Worm (Caenorhabditis elegans) whole organism, young adult: ENCODE data around the gene ZK550.2.
A peak's percentile ranks its signal among the peaks of the same experiment; 100 is the strongest.

Source experiments
- B0336.3 ChIP-seq: fragments of 200-800 bp; sonication (Bioruptor generic); IDR thresholded peaks from 2 replicates; pipeline ENCODE4 v1.3.6; 2022; ENCODE audit warnings: missing genetic modification characterization, missing compliant biosample characterization
- C06A6.2 ChIP-seq: fragments of 200-800 bp; sonication (Bioruptor generic); conservative IDR thresholded peaks from 2 replicates; pipeline ENCODE4 v1.3.6; 2022; ENCODE audit warnings: missing genetic modification characterization, missing compliant biosample characterization
- F22D6.2 ChIP-seq: sonication (generic microtip); optimal IDR thresholded peaks from 2 replicates; lab custom pipeline; 2016; ENCODE audit warnings: mild to moderate bottlenecking, missing genetic modification characterization, missing compliant biosample characterization
- F23B12.7 ChIP-seq: sonication (generic microtip); optimal IDR thresholded peaks from 2 replicates; lab custom pipeline; 2017; ENCODE audit warnings: missing genetic modification characterization, mild to moderate bottlenecking, missing compliant biosample characterization, antibody characterized with exemption, moderate library complexity; ENCODE audit not compliant: insufficient read depth
- F37B4.10 ChIP-seq: fragments of 200-800 bp; sonication (Bioruptor generic); IDR thresholded peaks from 2 replicates; pipeline ENCODE4 v1.3.6; 2022; ENCODE audit warnings: missing genetic modification characterization, missing compliant biosample characterization
- F52B5.7 ChIP-seq: sonication (generic microtip); optimal IDR thresholded peaks from 2 replicates; lab custom pipeline; 2016; ENCODE audit warnings: mild to moderate bottlenecking, missing genetic modification characterization, missing compliant biosample characterization
- Y53F4B.3 ChIP-seq: fragments of 200-800 bp; sonication (Bioruptor generic); IDR thresholded peaks from 2 replicates; pipeline ENCODE4 v1.3.6; 2022; ENCODE audit warnings: missing genetic modification reagents, missing genetic modification characterization, missing compliant biosample characterization
- ZK185.1 ChIP-seq: sonication (generic microtip); optimal IDR thresholded peaks from 2 replicates; lab custom pipeline; 2016; ENCODE audit warnings: mild to moderate bottlenecking, missing genetic modification characterization, missing compliant biosample characterization; ENCODE audit not compliant: poor library complexity, severe bottlenecking
- attf-6 ChIP-seq: fragments of 200-800 bp; sonication (Bioruptor generic); IDR thresholded peaks from 2 replicates; pipeline ENCODE4 v1.3.6; 2022; ENCODE audit warnings: missing genetic modification reagents, missing genetic modification characterization, missing compliant biosample characterization
- bed-1 ChIP-seq: fragments of 200-800 bp; sonication (Bioruptor generic); IDR thresholded peaks from 2 replicates; pipeline ENCODE4 v1.3.6; 2022; ENCODE audit warnings: missing genetic modification reagents, missing genetic modification characterization, missing compliant biosample characterization
- bed-2 ChIP-seq: fragments of 200-800 bp; sonication (Bioruptor generic); IDR thresholded peaks from 2 replicates; pipeline ENCODE4 v1.3.6; 2022; ENCODE audit warnings: missing genetic modification reagents, missing genetic modification characterization, missing compliant biosample characterization
- ceh-100 ChIP-seq: fragments of 200-800 bp; sonication (Bioruptor generic); IDR thresholded peaks from 2 replicates; pipeline ENCODE4 v1.3.6; 2022; ENCODE audit warnings: missing genetic modification reagents, missing genetic modification characterization, missing compliant biosample characterization
- ceh-40 ChIP-seq: fragments of 200-800 bp; sonication (Bioruptor generic); IDR thresholded peaks from 2 replicates; pipeline ENCODE4 v1.3.6; 2022; ENCODE audit warnings: missing genetic modification characterization, missing compliant biosample characterization
- ceh-79 ChIP-seq: sonication (generic microtip); optimal IDR thresholded peaks from 2 replicates; lab custom pipeline; 2017; ENCODE audit warnings: mild to moderate bottlenecking, missing genetic modification characterization, missing compliant biosample characterization
- chd-7 ChIP-seq: sonication (generic microtip); optimal IDR thresholded peaks from 2 replicates; lab custom pipeline; 2016; ENCODE audit warnings: mild to moderate bottlenecking, missing genetic modification characterization, moderate library complexity, missing compliant biosample characterization
- dox-1 ChIP-seq: fragments of 200-800 bp; sonication (Bioruptor generic); IDR thresholded peaks from 2 replicates; pipeline ENCODE4 v1.3.6; 2022; ENCODE audit warnings: missing genetic modification reagents, missing genetic modification characterization, missing compliant biosample characterization
- dpl-1 ChIP-seq: fragments of 150-350 bp; optimal IDR thresholded peaks from 2 replicates; lab custom pipeline; 2014; ENCODE audit warnings: missing biosample characterization, missing genetic modification reagents, missing genetic modification characterization
- egl-18 ChIP-seq: fragments of 200-800 bp; sonication (Bioruptor generic); IDR thresholded peaks from 2 replicates; pipeline ENCODE4 v1.3.6; 2022; ENCODE audit warnings: missing genetic modification reagents, missing genetic modification characterization, missing compliant biosample characterization
- fkh-3 ChIP-seq: sonication (generic microtip); optimal IDR thresholded peaks from 2 replicates; lab custom pipeline; 2016; ENCODE audit warnings: mild to moderate bottlenecking, missing genetic modification characterization, missing compliant biosample characterization
- hmg-1.2 ChIP-seq: fragments of 200-800 bp; sonication (Bioruptor generic); IDR thresholded peaks from 2 replicates; pipeline ENCODE4 v1.3.6; 2022; ENCODE audit warnings: missing genetic modification reagents, missing genetic modification characterization, missing compliant biosample characterization
- hmg-20 ChIP-seq: fragments of 200-800 bp; sonication (Bioruptor generic); IDR thresholded peaks from 2 replicates; pipeline ENCODE4 v1.3.6; 2022; ENCODE audit warnings: missing genetic modification reagents, missing genetic modification characterization, missing compliant biosample characterization
- hrde-1 ChIP-seq: sonication (generic microtip); optimal IDR thresholded peaks from 2 replicates; lab custom pipeline; 2016; ENCODE audit warnings: missing genetic modification characterization, mild to moderate bottlenecking, missing compliant biosample characterization, moderate library complexity, missing genotype, missing genetic modification reagents, borderline replicate concordance
- hsf-1 ChIP-seq: fragments of 200-800 bp; sonication (Bioruptor generic); IDR thresholded peaks from 2 replicates; pipeline ENCODE4 v1.3.6; 2022; ENCODE audit warnings: missing genetic modification reagents, missing genetic modification characterization, missing compliant biosample characterization
- lin-40 ChIP-seq: sonication (generic microtip); optimal IDR thresholded peaks from 2 replicates; lab custom pipeline; 2016; ENCODE audit warnings: missing genetic modification characterization, mild to moderate bottlenecking, missing compliant biosample characterization, missing genotype, missing genetic modification reagents
- lir-1 ChIP-seq: fragments of 200-800 bp; sonication (Bioruptor generic); conservative IDR thresholded peaks from 2 replicates; pipeline ENCODE4 v1.3.6; 2022; ENCODE audit warnings: missing genetic modification reagents, missing genetic modification characterization, missing compliant biosample characterization
- madf-10 ChIP-seq: sonication (generic microtip); optimal IDR thresholded peaks from 2 replicates; lab custom pipeline; 2016; ENCODE audit warnings: mild to moderate bottlenecking, missing genetic modification characterization, missing compliant biosample characterization
- mes-4 ChIP-seq: sonication (generic microtip); optimal IDR thresholded peaks from 2 replicates; lab custom pipeline; 2016; ENCODE audit warnings: missing genotype, missing genetic modification characterization, missing compliant biosample characterization
- mxl-1 ChIP-seq: sonication (generic microtip); optimal IDR thresholded peaks from 2 replicates; lab custom pipeline; 2016; ENCODE audit warnings: missing genetic modification characterization, missing compliant biosample characterization
- nfya-1 ChIP-seq: sonication (generic microtip); optimal IDR thresholded peaks from 2 replicates; lab custom pipeline; 2017; ENCODE audit warnings: antibody characterized with exemption, missing compliant biosample characterization, missing genetic modification characterization, borderline replicate concordance; ENCODE audit not compliant: insufficient read depth
- nfyb-1 ChIP-seq: fragments of 200-800 bp; sonication (Bioruptor generic); IDR thresholded peaks from 2 replicates; pipeline ENCODE4 v1.3.6; 2022; ENCODE audit warnings: missing genetic modification reagents, missing genetic modification characterization, missing compliant biosample characterization
- nhr-120 ChIP-seq: fragments of 200-800 bp; sonication (Bioruptor generic); IDR thresholded peaks from 2 replicates; pipeline ENCODE4 v1.3.6; 2022; ENCODE audit warnings: missing genetic modification characterization, missing compliant biosample characterization
- nhr-27 ChIP-seq: fragments of 200-800 bp; sonication (Bioruptor generic); optimal IDR thresholded peaks from 2 replicates; lab custom pipeline; 2018; ENCODE audit warnings: mild to moderate bottlenecking, missing genetic modification characterization, moderate library complexity, missing compliant biosample characterization
- nhr-90 ChIP-seq: sonication (generic microtip); optimal IDR thresholded peaks from 2 replicates; lab custom pipeline; 2016; ENCODE audit warnings: missing genotype, mild to moderate bottlenecking, missing genetic modification characterization, missing compliant biosample characterization
- pha-4 ChIP-seq: fragments of 150-350 bp; sonication (generic microtip); optimal IDR thresholded peaks from 2 replicates; lab custom pipeline; 2014; ENCODE audit warnings: missing biosample characterization, missing genetic modification reagents, missing genetic modification characterization
- sdz-38 ChIP-seq: sonication (generic microtip); optimal IDR thresholded peaks from 2 replicates; lab custom pipeline; 2016; ENCODE audit warnings: missing genotype, missing genetic modification characterization, missing compliant biosample characterization
- sea-2 ChIP-seq: fragments of 200-800 bp; sonication (Bioruptor generic); IDR thresholded peaks from 2 replicates; pipeline ENCODE4 v1.3.6; 2022; ENCODE audit warnings: missing genetic modification characterization, missing compliant biosample characterization
- somi-1 ChIP-seq: fragments of 200-800 bp; sonication (Bioruptor generic); optimal IDR thresholded peaks from 2 replicates; lab custom pipeline; 2018; ENCODE audit warnings: mild to moderate bottlenecking, missing genetic modification characterization, missing compliant biosample characterization
- unc-130 ChIP-seq: sonication (generic microtip); optimal IDR thresholded peaks from 2 replicates; lab custom pipeline; 2016; ENCODE audit warnings: missing genetic modification reagents, missing genetic modification characterization, missing compliant biosample characterization
- xnd-1 ChIP-seq: sonication (generic microtip); optimal IDR thresholded peaks from 2 replicates; lab custom pipeline; 2016; ENCODE audit warnings: missing genotype, missing genetic modification reagents, missing genetic modification characterization, missing compliant biosample characterization
- zim-3 ChIP-seq: sonication (generic microtip); optimal IDR thresholded peaks from 2 replicates; lab custom pipeline; 2017; ENCODE audit warnings: mild to moderate bottlenecking, missing genetic modification characterization, moderate library complexity, missing compliant biosample characterization
- ztf-22 ChIP-seq: fragments of 200-800 bp; sonication (Bioruptor generic); optimal IDR thresholded peaks from 2 replicates; lab custom pipeline; 2018; ENCODE audit warnings: mild to moderate bottlenecking, missing genetic modification characterization, moderate library complexity, missing compliant biosample characterization

Gene ZK550.2

ce11 chrIV:17249691-17250181, 4.4 kb downstream of the ZK550.2 start, which contains the start of gene eelo-2 (continued):
- peak; percentile 93 for TF ChIP-seq hsf-1 (GFP tag; lab: Robert Waterston, UW)
- TF ChIP-seq ceh-79 (tag; lab: Kevin White, UChicago) = no peak
- TF ChIP-seq hrde-1 (tag; lab: Kevin White, UChicago) = peak; percentile 66
- no peak for TF ChIP-seq bed-1 (GFP tag; lab: Robert Waterston, UW)
- TF ChIP-seq somi-1 (GFP tag; lab: Kevin White, UChicago) = peak; percentile 92
- TF ChIP-seq nfyb-1 = peak; percentile 98
- TF ChIP-seq nfya-1 (tag; lab: Kevin White, UChicago) = no peak
- TF ChIP-seq egl-18 (GFP tag; lab: Robert Waterston, UW) = peak; percentile 95
- peak; percentile 98 for TF ChIP-seq lin-40
- no peak for TF ChIP-seq Y53F4B.3 (GFP tag; lab: Robert Waterston, UW)
- peak; percentile 95 for TF ChIP-seq lir-1 (GFP tag; lab: Robert Waterston, UW)
- TF ChIP-seq dox-1 (GFP tag; lab: Robert Waterston, UW) = peak; percentile 99
- TF ChIP-seq unc-130 = peak; percentile 81
- TF ChIP-seq nhr-90 (tag; lab: Kevin White, UChicago) = peak; percentile 57
- peak; percentile 89 for TF ChIP-seq F22D6.2 (tag; lab: Kevin White, UChicago)
- peak; percentile 85 for TF ChIP-seq zim-3
- TF ChIP-seq mxl-1 (tag; lab: Kevin White, UChicago) = no peak
- TF ChIP-seq B0336.3 (GFP tag; lab: Robert Waterston, UW) = peak; percentile 99
- 0 out of 2 replicates have a peak, but pooled peaks have one; percentile 63 for TF ChIP-seq nhr-120 (GFP tag; lab: Robert Waterston, UW)
- TF ChIP-seq chd-7 (tag; lab: Kevin White, UChicago) = peak; percentile 86
- peak; percentile 98 for TF ChIP-seq attf-6 (GFP tag; lab: Robert Waterston, UW)
- TF ChIP-seq F37B4.10 (GFP tag; lab: Robert Waterston, UW) = no peak
- TF ChIP-seq nhr-27 (tag; lab: Kevin White, UChicago) = no peak
- no peak for TF ChIP-seq ceh-40
- TF ChIP-seq C06A6.2 = peak; percentile 96
- TF ChIP-seq F23B12.7 (tag; lab: Kevin White, UChicago) = peak; percentile 92
- TF ChIP-seq ZK185.1 = peak; percentile 96
- TF ChIP-seq hmg-1.2 (GFP tag; lab: Robert Waterston, UW) = peak; percentile 83
- peak; percentile 92 for TF ChIP-seq madf-10 (tag; lab: Kevin White, UChicago)
- peak; percentile 94 for TF ChIP-seq hmg-20 (GFP tag; lab: Robert Waterston, UW)
- TF ChIP-seq dpl-1 (GFP tag; lab: Kevin White, UChicago) = peak; percentile 97
- TF ChIP-seq fkh-3 (tag; lab: Kevin White, UChicago) = no peak
- TF ChIP-seq ztf-22 (GFP tag; lab: Kevin White, UChicago) = peak; percentile 85
- no peak for TF ChIP-seq bed-2 (GFP tag; lab: Robert Waterston, UW)
- TF ChIP-seq F52B5.7 (tag; lab: Kevin White, UChicago) = peak; percentile 79
- no peak for TF ChIP-seq sea-2 (GFP tag; lab: Robert Waterston, UW)
- TF ChIP-seq mes-4 (tag; lab: Kevin White, UChicago) = peak; percentile 14
- TF ChIP-seq pha-4 = peak; percentile 79
- peak; percentile 65 for TF ChIP-seq xnd-1 (tag; lab: Kevin White, UChicago)
- TF ChIP-seq sdz-38 = no peak
- TF ChIP-seq ceh-100 (GFP tag; lab: Robert Waterston, UW) = peak; percentile 91
